Fruit fly (Drosophila melanogaster) whole organism, embryonic: ENCODE results near the gene CG17717.

Experiments used
- Atf6 ChIP-seq: fragments of 200-800 bp; sonication (Bioruptor generic); IDR thresholded peaks from 2 replicates; pipeline ENCODE4 v1.3.6; 2022; ENCODE audit warnings: missing biosample characterization, missing genetic modification characterization
- CG10543 ChIP-seq: fragments of 200-800 bp; sonication (Bioruptor generic); optimal IDR thresholded peaks from 3 replicates; lab custom pipeline; 2017; ENCODE audit warnings: missing biosample characterization, mild to moderate bottlenecking, missing genetic modification characterization, moderate library complexity
- CG12236 ChIP-seq: fragments of 200-800 bp; sonication (Bioruptor generic); optimal IDR thresholded peaks from 2 replicates; lab custom pipeline; 2016; ENCODE audit warnings: missing biosample characterization, missing genetic modification characterization
- CG12391 ChIP-seq: fragments of 200-800 bp; sonication (Bioruptor generic); optimal IDR thresholded peaks from 3 replicates; lab custom pipeline; 2018; ENCODE audit warnings: missing biosample characterization, mild to moderate bottlenecking, missing genetic modification characterization, moderate library complexity
- CG12659 ChIP-seq: fragments of 200-800 bp; sonication (Bioruptor generic); optimal IDR thresholded peaks from 3 replicates; lab custom pipeline; 2017; ENCODE audit warnings: mild to moderate bottlenecking, missing biosample characterization, missing genetic modification reagents, missing genetic modification characterization
- CG14965 ChIP-seq: fragments of 200-800 bp; sonication (Bioruptor generic); optimal IDR thresholded peaks from 2 replicates; lab custom pipeline; 2016; ENCODE audit warnings: missing biosample characterization, missing genetic modification characterization, borderline replicate concordance
- CG15479 ChIP-seq: fragments of 200-800 bp; sonication (Bioruptor generic); optimal IDR thresholded peaks from 3 replicates; lab custom pipeline; 2019; ENCODE audit warnings: missing biosample characterization, mild to moderate bottlenecking, missing genetic modification characterization, moderate library complexity
- CG16815 ChIP-seq: fragments of 200-800 bp; sonication (Bioruptor generic); optimal IDR thresholded peaks from 3 replicates; lab custom pipeline; 2017; ENCODE audit warnings: missing biosample characterization, mild to moderate bottlenecking, missing genetic modification characterization
- CG17328 ChIP-seq: fragments of 200-800 bp; sonication (Bioruptor generic); IDR thresholded peaks from 2 replicates; pipeline ENCODE4 v1.3.6; 2022; ENCODE audit warnings: missing biosample characterization, missing genetic modification characterization
- CG17802 ChIP-seq: fragments of 200-800 bp; sonication (Bioruptor generic); optimal IDR thresholded peaks from 2 replicates; lab custom pipeline; 2018; ENCODE audit warnings: missing biosample characterization, mild to moderate bottlenecking, missing genetic modification characterization, moderate library complexity
- CG18011 ChIP-seq: fragments of 200-800 bp; sonication (Bioruptor generic); optimal IDR thresholded peaks from 2 replicates; lab custom pipeline; 2017; ENCODE audit warnings: missing biosample characterization, missing genetic modification characterization, mild to moderate bottlenecking, moderate library complexity, missing genotype
- CG2129 ChIP-seq: fragments of 200-800 bp; sonication (Bioruptor generic); IDR thresholded peaks from 2 replicates; pipeline ENCODE4 v1.3.6; 2022; ENCODE audit warnings: missing biosample characterization, missing genetic modification characterization; ENCODE audit not compliant: partially characterized antibody
- CG2202 ChIP-seq: fragments of 200-800 bp; sonication (Bioruptor generic); optimal IDR thresholded peaks from 2 replicates; lab custom pipeline; 2018; ENCODE audit warnings: missing biosample characterization, mild to moderate bottlenecking, missing genetic modification characterization
- CG2678 ChIP-seq: fragments of 200-800 bp; sonication (Bioruptor generic); optimal IDR thresholded peaks from 3 replicates; lab custom pipeline; 2019; ENCODE audit warnings: missing biosample characterization, mild to moderate bottlenecking, missing genetic modification characterization, moderate library complexity
- CG30403 ChIP-seq: fragments of 200-800 bp; sonication (Bioruptor generic); optimal IDR thresholded peaks from 3 replicates; lab custom pipeline; 2016; ENCODE audit warnings: missing biosample characterization, missing genetic modification characterization
- CG34376 ChIP-seq: fragments of 200-800 bp; sonication (Bioruptor generic); optimal IDR thresholded peaks from 2 replicates; lab custom pipeline; 2018; ENCODE audit warnings: missing biosample characterization, mild to moderate bottlenecking, missing genetic modification characterization
- CG4328 ChIP-seq: fragments of 200-800 bp; sonication (Bioruptor generic); optimal IDR thresholded peaks from 3 replicates; lab custom pipeline; 2017; ENCODE audit warnings: missing biosample characterization, missing genetic modification reagents, missing genetic modification characterization
- CG6654 ChIP-seq: fragments of 200-800 bp; sonication (Bioruptor generic); optimal IDR thresholded peaks from 2 replicates; lab custom pipeline; 2017; ENCODE audit warnings: missing biosample characterization, mild to moderate bottlenecking, missing genetic modification characterization
- CG7786 ChIP-seq: fragments of 200-800 bp; sonication (Bioruptor generic); optimal IDR thresholded peaks from 2 replicates; lab custom pipeline; 2016; ENCODE audit warnings: missing biosample characterization, missing genetic modification characterization
- CG8924 ChIP-seq: fragments of 200-800 bp; optimal IDR thresholded peaks from 3 replicates; lab custom pipeline; 2019; ENCODE audit warnings: missing biosample characterization, mild to moderate bottlenecking, missing genetic modification characterization, moderate library complexity
- CG9437 ChIP-seq: fragments of 200-800 bp; sonication (Bioruptor generic); optimal IDR thresholded peaks from 2 replicates; lab custom pipeline; 2018; ENCODE audit warnings: missing biosample characterization, mild to moderate bottlenecking, missing genetic modification characterization
- CrebB ChIP-seq: fragments of 200-800 bp; sonication (Bioruptor generic); optimal IDR thresholded peaks from 3 replicates; lab custom pipeline; 2018; ENCODE audit warnings: missing biosample characterization, mild to moderate bottlenecking, missing genetic modification characterization
- D19A ChIP-seq: fragments of 200-800 bp; optimal IDR thresholded peaks from 3 replicates; lab custom pipeline; 2019; ENCODE audit warnings: missing biosample characterization, mild to moderate bottlenecking, missing genetic modification characterization, moderate library complexity
- Dbx ChIP-seq: fragments of 200-800 bp; sonication (Bioruptor generic); IDR thresholded peaks from 3 replicates; pipeline ENCODE4 v1.3.6; 2022; ENCODE audit warnings: missing biosample characterization, missing genetic modification characterization
- E2f2 ChIP-seq: fragments of 200-800 bp; sonication (Bioruptor generic); IDR thresholded peaks from 2 replicates; pipeline ENCODE4 v1.3.6; 2022; ENCODE audit warnings: missing biosample characterization, missing genetic modification characterization
- Eip74EF ChIP-seq, 2 experiments: fragments of 200-800 bp in 1 of 2; fragments of >200 bp in 1 of 2; sonication (Bioruptor generic) in 1 of 2; optimal IDR thresholded peaks; 2 replicates each; lab custom pipeline; 2017 to 2019; ENCODE audit warnings: missing biosample characterization in 2 of 2, missing genetic modification characterization in 2 of 2, mild to moderate bottlenecking in 1 of 2, moderate library complexity in 1 of 2
- MTF-1 ChIP-seq: fragments of 200-800 bp; sonication (Bioruptor generic); optimal IDR thresholded peaks from 2 replicates; lab custom pipeline; 2018; ENCODE audit warnings: missing biosample characterization, mild to moderate bottlenecking, missing genetic modification characterization, borderline replicate concordance
- Max ChIP-seq: fragments of 200-800 bp; sonication (Bioruptor generic); optimal IDR thresholded peaks from 2 replicates; lab custom pipeline; 2016; ENCODE audit warnings: missing biosample characterization, mild to moderate bottlenecking, missing genetic modification characterization
- Nf-YA ChIP-seq: fragments of 200-800 bp; sonication (Bioruptor generic); IDR thresholded peaks from 2 replicates; pipeline ENCODE4 v1.3.6; 2022; ENCODE audit warnings: missing biosample characterization, missing genetic modification characterization
- Sox100B ChIP-seq: fragments of 200-800 bp; sonication (Bioruptor generic); optimal IDR thresholded peaks from 3 replicates; lab custom pipeline; 2018; ENCODE audit warnings: missing biosample characterization, mild to moderate bottlenecking, missing genetic modification characterization
- Vsx1 ChIP-seq: fragments of 200-800 bp; sonication (Bioruptor generic); optimal IDR thresholded peaks from 2 replicates; lab custom pipeline; 2017; ENCODE audit warnings: missing biosample characterization, mild to moderate bottlenecking, missing genetic modification characterization, missing genetic modification reagents
- Xbp1 ChIP-seq: fragments of 200-800 bp; sonication (Bioruptor generic); optimal IDR thresholded peaks from 3 replicates; lab custom pipeline; 2016; ENCODE audit warnings: missing biosample characterization, mild to moderate bottlenecking, missing genetic modification characterization
- ci ChIP-seq: fragments of 200-800 bp; sonication (Bioruptor generic); IDR thresholded peaks from 3 replicates; pipeline ENCODE4 v1.3.6; 2022; ENCODE audit warnings: missing biosample characterization, missing genetic modification characterization
- dysf ChIP-seq: fragments of 200-800 bp; sonication (Bioruptor generic); IDR thresholded peaks from 3 replicates; pipeline ENCODE4 v1.3.6; 2022; ENCODE audit warnings: missing biosample characterization, missing genetic modification characterization
- exex ChIP-seq: fragments of 200-800 bp; sonication (Bioruptor generic); optimal IDR thresholded peaks from 4 replicates; lab custom pipeline; 2018; ENCODE audit warnings: missing biosample characterization, mild to moderate bottlenecking, missing genetic modification characterization, moderate library complexity
- gcm ChIP-seq: fragments of 200-800 bp; sonication (Bioruptor generic); optimal IDR thresholded peaks from 2 replicates; lab custom pipeline; 2019; ENCODE audit warnings: missing biosample characterization, mild to moderate bottlenecking, missing genetic modification characterization, moderate library complexity
- gsb-n ChIP-seq: fragments of 200-800 bp; sonication (Bioruptor generic); optimal IDR thresholded peaks from 3 replicates; lab custom pipeline; 2018; ENCODE audit warnings: missing biosample characterization, mild to moderate bottlenecking, missing genetic modification characterization
- jing ChIP-seq: fragments of 200-800 bp; sonication (Bioruptor generic); optimal IDR thresholded peaks from 2 replicates; lab custom pipeline; 2018; ENCODE audit warnings: missing biosample characterization, mild to moderate bottlenecking, missing genetic modification characterization
- lilli ChIP-seq: fragments of 200-800 bp; sonication (Bioruptor generic); optimal IDR thresholded peaks from 3 replicates; lab custom pipeline; 2016; ENCODE audit warnings: missing biosample characterization, missing genetic modification characterization
- mirr ChIP-seq: fragments of 200-800 bp; sonication (Bioruptor generic); optimal IDR thresholded peaks from 3 replicates; lab custom pipeline; 2018; ENCODE audit warnings: missing biosample characterization, mild to moderate bottlenecking, missing genetic modification characterization
- phol ChIP-seq: fragments of 200-800 bp; sonication (Bioruptor generic); optimal IDR thresholded peaks from 3 replicates; lab custom pipeline; 2018; ENCODE audit warnings: missing biosample characterization, mild to moderate bottlenecking, missing genetic modification characterization, moderate library complexity
- pnt ChIP-seq: fragments of 200-800 bp; sonication (Bioruptor generic); optimal IDR thresholded peaks from 3 replicates; lab custom pipeline; 2016; ENCODE audit warnings: missing biosample characterization, missing genetic modification characterization
- pum ChIP-seq: fragments of 200-800 bp; sonication (Bioruptor generic); optimal IDR thresholded peaks from 2 replicates; lab custom pipeline; 2016; ENCODE audit warnings: missing biosample characterization, missing genetic modification characterization
- seq ChIP-seq: fragments of 200-800 bp; sonication (Bioruptor generic); IDR thresholded peaks from 2 replicates; pipeline ENCODE4 v1.3.6; 2022; ENCODE audit warnings: missing biosample characterization, missing genetic modification characterization
- sima ChIP-seq: fragments of 200-800 bp; sonication (Bioruptor generic); optimal IDR thresholded peaks from 2 replicates; lab custom pipeline; 2016; ENCODE audit warnings: missing biosample characterization, missing genetic modification characterization
- so ChIP-seq: fragments of 200-800 bp; sonication (Bioruptor generic); IDR thresholded peaks from 3 replicates; pipeline ENCODE4 v1.3.6; 2022; ENCODE audit warnings: missing biosample characterization, missing genetic modification characterization
- sob ChIP-seq: fragments of 200-800 bp; sonication (Bioruptor generic); IDR thresholded peaks from 2 replicates; pipeline ENCODE4 v1.3.6; 2022; ENCODE audit warnings: missing biosample characterization, missing genetic modification characterization
- ssp ChIP-seq: fragments of 200-800 bp; sonication (Bioruptor generic); IDR thresholded peaks from 2 replicates; pipeline ENCODE4 v1.3.6; 2022; ENCODE audit warnings: missing biosample characterization, missing genetic modification characterization
- unc-4 ChIP-seq: fragments of 200-800 bp; sonication (Bioruptor generic); IDR thresholded peaks from 2 replicates; pipeline ENCODE4 v1.3.6; 2022; ENCODE audit warnings: missing biosample characterization, missing genetic modification characterization; ENCODE audit not compliant: partially characterized antibody
- vvl ChIP-seq: fragments of 200-800 bp; sonication (Bioruptor generic); IDR thresholded peaks from 2 replicates; pipeline ENCODE4 v1.3.6; 2022; ENCODE audit warnings: missing biosample characterization, missing genetic modification characterization
- zfh2 ChIP-seq: fragments of 200-800 bp; sonication (Bioruptor generic); optimal IDR thresholded peaks from 2 replicates; lab custom pipeline; 2016; ENCODE audit warnings: missing biosample characterization, missing genetic modification characterization

The CG17717 gene

dm6 chrX:6592093-6592492, 3.0 kb downstream of the CG17717 start (continued):
- no peak for TF ChIP-seq seq (GFP tag; lab: Robert Waterston, UW)
- TF ChIP-seq exex = peak; percentile 31
- peak; percentile 60; the same call in 2 of the 3 replicates for TF ChIP-seq Dbx (GFP tag; lab: Robert Waterston, UW)
- TF ChIP-seq CG8924 (tag; lab: Kevin White, UChicago) = no peak
- peak; percentile 19 for TF ChIP-seq mirr
- no peak for TF ChIP-seq CG30403 (GFP tag; lab: Kevin White, UChicago)
- TF ChIP-seq Sox100B (GFP tag; lab: Kevin White, UChicago) = peak; percentile 14
- peak; percentile 1 for TF ChIP-seq lilli
- TF ChIP-seq CG12391 (tag; lab: Kevin White, UChicago) = no peak
- TF ChIP-seq ci (GFP tag; lab: Robert Waterston, UW) = peak; percentile 22; the same call in 1 of the 3 replicates
- peak; percentile 64 for TF ChIP-seq MTF-1 (GFP tag; lab: Kevin White, UChicago)
- no peak for TF ChIP-seq CG9437 (GFP tag; lab: Kevin White, UChicago)
- TF ChIP-seq CG10543 = peak; percentile 47
- TF ChIP-seq CG6654 (GFP tag; lab: Kevin White, UChicago) = no peak
- TF ChIP-seq CG2678 (tag; lab: Kevin White, UChicago) = peak; percentile 45
- 0 out of 2 replicates have a peak, but pooled peaks have one; percentile 9 for TF ChIP-seq vvl (GFP tag; lab: Robert Waterston, UW)
- no peak for TF ChIP-seq unc-4 (GFP tag; lab: Robert Waterston, UW)
- no peak for TF ChIP-seq CG2129 (GFP tag; lab: Robert Waterston, UW)
- no peak for TF ChIP-seq CG16815
- no peak for TF ChIP-seq CG14965 (GFP tag; lab: Kevin White, UChicago)
- peak; percentile 48 for TF ChIP-seq Vsx1 (GFP tag; lab: Kevin White, UChicago)
- TF ChIP-seq CG15479 = no peak
- no peak for TF ChIP-seq phol (tag; lab: Kevin White, UChicago)
- no peak for TF ChIP-seq sima (GFP tag; lab: Kevin White, UChicago)
- peak; percentile 56; the same call in 1 of the 2 replicates for TF ChIP-seq Atf6 (GFP tag; lab: Robert Waterston, UW)
- no peak for TF ChIP-seq Xbp1
- no peak for TF ChIP-seq CG2202 (tag; lab: Kevin White, UChicago)
- no peak for TF ChIP-seq CG17328
- TF ChIP-seq so (GFP tag; lab: Robert Waterston, UW) = no peak
- no peak for TF ChIP-seq Max (GFP tag; lab: Kevin White, UChicago)
- TF ChIP-seq pnt (GFP tag; lab: Kevin White, UChicago) = no peak
- TF ChIP-seq Eip74EF (GFP tag; optimal IDR thresholded peaks at IDR 0.05; lab: Kevin White, UChicago) = no peak
- no peak for TF ChIP-seq gcm (GFP tag; lab: Kevin White, UChicago)
- TF ChIP-seq jing (GFP tag; lab: Kevin White, UChicago) = no peak
- TF ChIP-seq pum (GFP tag; lab: Kevin White, UChicago) = no peak
- no peak for TF ChIP-seq E2f2 (GFP tag; lab: Robert Waterston, UW)
- TF ChIP-seq CG17802 = no peak
- no peak for TF ChIP-seq CG12659 (GFP tag; lab: Kevin White, UChicago)
- TF ChIP-seq dysf (GFP tag; lab: Robert Waterston, UW) = no peak
- TF ChIP-seq CG12236 (GFP tag; lab: Kevin White, UChicago) = no peak
- TF ChIP-seq ssp = no peak
- TF ChIP-seq CG18011 (GFP tag; lab: Kevin White, UChicago) = no peak
- no peak for TF ChIP-seq zfh2 (GFP tag; lab: Kevin White, UChicago)
- peak; percentile 12 for TF ChIP-seq CG4328
- no peak for TF ChIP-seq D19A
- TF ChIP-seq sob (GFP tag; lab: Robert Waterston, UW) = no peak
- TF ChIP-seq gsb-n (tag; lab: Kevin White, UChicago) = no peak
- TF ChIP-seq CrebB (tag; lab: Kevin White, UChicago) = peak; percentile 45
- 0 out of 2 replicates have a peak, but pooled peaks have one; percentile 12 for TF ChIP-seq Nf-YA
- TF ChIP-seq CG34376 (GFP tag; lab: Kevin White, UChicago) = peak; percentile 2
- TF ChIP-seq CG7786 (GFP tag; lab: Kevin White, UChicago) = no peak
